Worm (Caenorhabditis elegans) whole organism, L1 larva: ENCODE measurements around the gene egl-20.

Experiments used
- C04F5.9 ChIP-seq: sonication (generic microtip); optimal IDR thresholded peaks from 2 replicates; lab custom pipeline; 2016; ENCODE audit warnings: missing genetic modification characterization, missing compliant biosample characterization
- C16A3.4 ChIP-seq: fragments of 150-350 bp; optimal IDR thresholded peaks from 2 replicates; lab custom pipeline; 2014; ENCODE audit warnings: missing biosample characterization, missing genetic modification characterization
- C34B4.2 ChIP-seq: sonication (generic microtip); optimal IDR thresholded peaks from 2 replicates; lab custom pipeline; 2017; ENCODE audit warnings: mild to moderate bottlenecking, missing genetic modification characterization, missing compliant biosample characterization
- F16B12.6 ChIP-seq: fragments of 150-350 bp; optimal IDR thresholded peaks from 2 replicates; lab custom pipeline; 2014; ENCODE audit warnings: missing biosample characterization, missing genetic modification characterization
- blmp-1 ChIP-seq: fragments of 150-350 bp; optimal IDR thresholded peaks from 2 replicates; lab custom pipeline; 2014; ENCODE audit warnings: missing biosample characterization, missing genetic modification characterization
- ceh-63 ChIP-seq: fragments of 200-800 bp; sonication (Bioruptor generic); optimal IDR thresholded peaks from 2 replicates; lab custom pipeline; 2018; ENCODE audit warnings: mild to moderate bottlenecking, missing genetic modification characterization, missing compliant biosample characterization
- ceh-88 ChIP-seq: fragments of 200-800 bp; sonication (Bioruptor generic); IDR thresholded peaks from 2 replicates; pipeline ENCODE4 v1.3.6; 2022; ENCODE audit warnings: missing genetic modification characterization, missing compliant biosample characterization
- dpl-1 ChIP-seq, 3 experiments: fragments of 150-350 bp in 2 of 3; sonication (generic microtip) in 1 of 3; optimal IDR thresholded peaks; 2 replicates each; lab custom pipeline; 2014 to 2017; ENCODE audit warnings: missing biosample characterization in 3 of 3, missing genetic modification characterization in 3 of 3, missing genetic modification reagents in 3 of 3
- dsc-1 ChIP-seq: sonication (generic microtip); optimal IDR thresholded peaks from 2 replicates; lab custom pipeline; 2016; ENCODE audit warnings: mild to moderate bottlenecking, missing genetic modification characterization, missing compliant biosample characterization
- efl-1 ChIP-seq, 4 experiments: fragments of 150-350 bp; optimal IDR thresholded peaks in 3 of 4; peaks in 1 of 4; 1 replicate in 1 of 4; 2 replicates in 3 of 4; lab custom pipeline; 2014; ENCODE audit warnings: missing biosample characterization in 2 of 4, missing genetic modification characterization in 2 of 4, missing genetic modification reagents in 2 of 4
- efl-3 ChIP-seq: fragments of 200-800 bp; sonication (Bioruptor generic); optimal IDR thresholded peaks from 2 replicates; lab custom pipeline; 2018; ENCODE audit warnings: mild to moderate bottlenecking, missing genetic modification characterization, missing compliant biosample characterization
- egl-13 ChIP-seq: sonication (generic microtip); optimal IDR thresholded peaks from 2 replicates; lab custom pipeline; 2016; ENCODE audit warnings: missing genotype, missing genetic modification reagents, missing genetic modification characterization, missing compliant biosample characterization
- egl-27 ChIP-seq, 2 experiments: fragments of 150-350 bp in 1 of 2; sonication (generic microtip); optimal IDR thresholded peaks; 3 replicates each; lab custom pipeline; 2017 to 2018; ENCODE audit warnings: missing biosample characterization in 2 of 2, missing genetic modification characterization in 2 of 2, missing genetic modification reagents in 2 of 2
- fkh-4 ChIP-seq: sonication (generic microtip); optimal IDR thresholded peaks from 2 replicates; lab custom pipeline; 2016; ENCODE audit warnings: missing compliant biosample characterization, missing genetic modification characterization, borderline replicate concordance
- fkh-8 ChIP-seq: sonication (generic microtip); optimal IDR thresholded peaks from 2 replicates; lab custom pipeline; 2016; ENCODE audit warnings: mild to moderate bottlenecking, missing genetic modification characterization, missing compliant biosample characterization
- hlh-4 ChIP-seq: sonication (generic microtip); optimal IDR thresholded peaks from 2 replicates; lab custom pipeline; 2016; ENCODE audit warnings: mild to moderate bottlenecking, missing genetic modification characterization, missing compliant biosample characterization
- irx-1 ChIP-seq: sonication (generic microtip); optimal IDR thresholded peaks from 2 replicates; lab custom pipeline; 2016; ENCODE audit warnings: missing genetic modification characterization, missing compliant biosample characterization
- jun-1 ChIP-seq: fragments of 150-350 bp; optimal IDR thresholded peaks from 2 replicates; lab custom pipeline; 2014; ENCODE audit warnings: missing biosample characterization, missing genetic modification reagents, missing genetic modification characterization
- lin-15B ChIP-seq: fragments of 150-350 bp; sonication (generic microtip); optimal IDR thresholded peaks from 3 replicates; lab custom pipeline; 2014; ENCODE audit warnings: missing biosample characterization, missing genetic modification characterization
- lin-35 ChIP-seq, 2 experiments: fragments of 150-350 bp; optimal IDR thresholded peaks; 2 replicates each; lab custom pipeline; 2014; ENCODE audit warnings: missing biosample characterization in 2 of 2, missing genetic modification characterization in 2 of 2, missing genetic modification reagents in 2 of 2
- lin-39 ChIP-seq: fragments of 150-350 bp; optimal IDR thresholded peaks from 2 replicates; lab custom pipeline; 2014; ENCODE audit warnings: missing biosample characterization, missing genetic modification reagents, missing genetic modification characterization
- lir-3 ChIP-seq: sonication (generic microtip); optimal IDR thresholded peaks from 2 replicates; lab custom pipeline; 2016; ENCODE audit warnings: mild to moderate bottlenecking, missing genetic modification characterization, moderate library complexity, missing compliant biosample characterization; ENCODE audit not compliant: poor library complexity
- lsy-2 ChIP-seq, 2 experiments: fragments of 150-350 bp; optimal IDR thresholded peaks; 2 replicates each; lab custom pipeline; 2014; ENCODE audit warnings: missing biosample characterization in 2 of 2, missing genetic modification characterization in 2 of 2
- nhr-12 ChIP-seq: sonication (generic microtip); optimal IDR thresholded peaks from 2 replicates; lab custom pipeline; 2017; ENCODE audit warnings: missing biosample characterization, missing genetic modification characterization
- nhr-20 ChIP-seq: sonication (generic microtip); optimal IDR thresholded peaks from 2 replicates; lab custom pipeline; 2016; ENCODE audit warnings: mild to moderate bottlenecking, missing genetic modification characterization, missing compliant biosample characterization
- nhr-237 ChIP-seq: fragments of 150-350 bp; optimal IDR thresholded peaks from 2 replicates; lab custom pipeline; 2014; ENCODE audit warnings: missing biosample characterization, missing genetic modification characterization
- nhr-71 ChIP-seq: sonication (generic microtip); optimal IDR thresholded peaks from 2 replicates; lab custom pipeline; 2016; ENCODE audit warnings: mild to moderate bottlenecking, missing genetic modification characterization, moderate library complexity, missing compliant biosample characterization
- nhr-77 ChIP-seq: fragments of 150-350 bp; optimal IDR thresholded peaks from 2 replicates; lab custom pipeline; 2014; ENCODE audit warnings: missing biosample characterization, missing genetic modification characterization
- nhr-84 ChIP-seq: sonication (generic microtip); optimal IDR thresholded peaks from 2 replicates; lab custom pipeline; 2017; ENCODE audit warnings: missing biosample characterization, missing genetic modification characterization
- nhr-85 ChIP-seq: sonication (generic microtip); peaks from one replicate; lab custom pipeline; 2016; ENCODE audit warnings: missing genetic modification characterization, inconsistent platforms, missing compliant biosample characterization
- pag-3 ChIP-seq: sonication (generic microtip); optimal IDR thresholded peaks from 2 replicates; lab custom pipeline; 2017; ENCODE audit warnings: missing genetic modification characterization, mild to moderate bottlenecking, missing compliant biosample characterization, antibody characterized with exemption, borderline replicate concordance; ENCODE audit not compliant: insufficient read depth
- rnt-1 ChIP-seq: sonication (generic microtip); optimal IDR thresholded peaks from 2 replicates; lab custom pipeline; 2016; ENCODE audit warnings: mild to moderate bottlenecking, missing genetic modification characterization, moderate library complexity, missing compliant biosample characterization
- skn-1 ChIP-seq: fragments of 150-350 bp; optimal IDR thresholded peaks from 2 replicates; lab custom pipeline; 2014; ENCODE audit warnings: missing biosample characterization, missing genetic modification characterization
- snu-23 ChIP-seq: sonication (generic microtip); optimal IDR thresholded peaks from 2 replicates; lab custom pipeline; 2016; ENCODE audit warnings: missing genetic modification characterization, missing compliant biosample characterization
- sox-4 ChIP-seq: sonication (generic microtip); optimal IDR thresholded peaks from 2 replicates; lab custom pipeline; 2016; ENCODE audit warnings: missing genetic modification characterization, missing compliant biosample characterization
- swsn-7 ChIP-seq: sonication (generic microtip); optimal IDR thresholded peaks from 2 replicates; lab custom pipeline; 2016; ENCODE audit warnings: missing genetic modification characterization, missing compliant biosample characterization
- tbx-2 ChIP-seq: sonication (generic microtip); optimal IDR thresholded peaks from 2 replicates; lab custom pipeline; 2016; ENCODE audit warnings: missing genetic modification characterization, missing compliant biosample characterization
- unc-130 ChIP-seq: fragments of 150-350 bp; optimal IDR thresholded peaks from 2 replicates; lab custom pipeline; 2017; ENCODE audit warnings: missing biosample characterization, missing genetic modification characterization, inconsistent platforms
- unc-98 ChIP-seq: fragments of 200-800 bp; sonication (Bioruptor generic); IDR thresholded peaks from 2 replicates; pipeline ENCODE4 v1.3.6; 2022; ENCODE audit warnings: missing genetic modification characterization, missing compliant biosample characterization
- vab-15 ChIP-seq: sonication (generic microtip); optimal IDR thresholded peaks from 2 replicates; lab custom pipeline; 2017; ENCODE audit warnings: missing genotype, mild to moderate bottlenecking, missing genetic modification characterization, missing compliant biosample characterization
- zip-4 ChIP-seq: fragments of 200-800 bp; sonication (Bioruptor generic); optimal IDR thresholded peaks from 2 replicates; lab custom pipeline; 2018; ENCODE audit warnings: mild to moderate bottlenecking, missing genetic modification characterization, moderate library complexity, missing compliant biosample characterization
- ztf-11 ChIP-seq, 2 experiments: sonication (generic microtip); optimal IDR thresholded peaks; 2 replicates each; lab custom pipeline; 2016 to 2017; ENCODE audit warnings: missing genetic modification characterization in 2 of 2, missing biosample characterization in 1 of 2, missing compliant biosample characterization in 1 of 2
- ztf-4 ChIP-seq: fragments of 150-350 bp; optimal IDR thresholded peaks from 2 replicates; lab custom pipeline; 2014; ENCODE audit warnings: missing biosample characterization, missing genetic modification characterization

The egl-20 gene

ce11 chrIV:9796494-9796893, 18.8 kb downstream of the egl-20 start, which contains the start of gene pis-1:
TSS of gene pis-1 (minus strand) at chrIV:9796594.
- TF ChIP-seq efl-1 (optimal IDR thresholded peaks at IDR 0.05; lab: Kevin White, UChicago) (no peak), efl-1 (GFP tag; optimal IDR thresholded peaks at IDR 0.05 in 1 of 2; lab: Kevin White, UChicago) (no peak), nhr-12 (tag; lab: Kevin White, UChicago) (no peak), C16A3.4 (tag; lab: Kevin White, UChicago) (no peak), nhr-85 (peak; percentile 20), egl-13 (tag; lab: Kevin White, UChicago) (no peak), fkh-4 (tag; lab: Kevin White, UChicago) (no peak), nhr-237 (tag; lab: Kevin White, UChicago) (no peak)

DNA sequence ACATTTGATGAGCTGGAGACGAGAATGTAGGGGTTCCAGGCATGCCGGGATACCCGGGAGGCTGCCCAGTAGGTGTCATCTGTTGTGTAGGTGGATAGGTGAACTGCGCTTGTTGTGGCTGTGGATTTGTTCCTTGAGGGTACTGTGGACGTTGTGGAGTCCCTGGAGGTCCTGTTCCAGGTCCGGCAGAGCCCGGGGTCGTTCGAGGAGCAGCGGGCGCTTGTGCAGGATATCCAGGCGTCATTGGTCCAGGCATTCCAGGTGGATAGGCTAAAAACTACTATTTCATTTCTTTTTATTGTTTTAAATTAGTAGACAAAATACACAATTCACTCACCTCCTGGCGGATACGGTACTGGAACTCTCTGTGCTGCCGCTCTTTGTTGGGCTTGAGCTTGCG, 20.1 kb downstream of the egl-20 start:
- TF ChIP-seq lin-15B (tag; lab: Kevin White, UChicago) (no peak), efl-1 (optimal IDR thresholded peaks at IDR 0.05; lab: Kevin White, UChicago) (no peak), efl-1 (GFP tag; optimal IDR thresholded peaks at IDR 0.05 in 1 of 2; lab: Kevin White, UChicago) (peak in 1 of 2 experiments; percentile 92), egl-27 (tag; optimal IDR thresholded peaks at IDR 0.05; lab: Kevin White, UChicago) (no peak)

DNA sequence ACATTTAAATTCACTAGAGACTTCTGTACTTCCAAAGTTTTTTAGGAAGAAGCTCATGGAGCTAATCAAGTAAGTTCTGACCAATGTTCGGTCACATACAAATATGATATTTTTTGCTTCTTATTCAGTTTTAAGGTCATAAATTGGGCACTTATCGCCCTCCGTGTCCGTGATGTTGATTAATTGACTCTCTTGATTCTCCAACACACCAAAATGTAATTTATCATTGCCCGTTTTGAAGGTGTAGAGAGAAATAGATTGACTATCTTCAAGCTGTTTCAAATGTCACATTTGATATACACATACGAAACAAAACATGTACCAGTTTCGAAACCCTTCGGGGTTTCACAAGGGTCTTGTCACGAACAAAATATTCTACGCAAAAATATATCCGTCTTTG, 24.6 kb downstream of the egl-20 start:
- TF ChIP-seq nhr-77 (tag; lab: Kevin White, UChicago) (no peak), jun-1 (no peak), fkh-8 (tag; lab: Kevin White, UChicago) (no peak), efl-3 (GFP tag; lab: Kevin White, UChicago) (peak; percentile 34), C04F5.9 (tag; lab: Kevin White, UChicago) (no peak), lin-15B (tag; lab: Kevin White, UChicago) (no peak), nhr-12 (tag; lab: Kevin White, UChicago) (no peak), nhr-237 (tag; lab: Kevin White, UChicago) (no peak), dpl-1 (GFP tag; optimal IDR thresholded peaks at IDR 0.05; lab: Kevin White, UChicago) (no peak), unc-130 (no peak), F16B12.6 (tag; lab: Kevin White, UChicago) (no peak), rnt-1 (tag; lab: Kevin White, UChicago) (no peak), egl-13 (tag; lab: Kevin White, UChicago) (no peak), lin-39 (tag; lab: Kevin White, UChicago) (peak; percentile 47), egl-27 (tag; optimal IDR thresholded peaks at IDR 0.05; lab: Kevin White, UChicago) (no peak), pag-3 (tag; lab: Kevin White, UChicago) (no peak), zip-4 (GFP tag; lab: Kevin White, UChicago) (no peak), nhr-71 (tag; lab: Kevin White, UChicago) (peak; percentile 39), ztf-11 (tag; optimal IDR thresholded peaks at IDR 0.05; lab: Kevin White, UChicago) (no peak), irx-1 (tag; lab: Kevin White, UChicago) (peak; percentile 42), tbx-2 (peak; percentile 15), ceh-88 (GFP tag; lab: Robert Waterston, UW) (no peak), lin-35 (GFP tag; optimal IDR thresholded peaks at IDR 0.05; lab: Kevin White, UChicago) (no peak), nhr-84 (tag; lab: Kevin White, UChicago) (no peak), C34B4.2 (no peak), ztf-4 (no peak), unc-98 (no peak), skn-1 (tag; lab: Kevin White, UChicago) (no peak), vab-15 (tag; lab: Kevin White, UChicago) (peak; percentile 66), sox-4 (tag; lab: Kevin White, UChicago) (no peak), lir-3 (tag; lab: Kevin White, UChicago) (no peak), hlh-4 (tag; lab: Kevin White, UChicago) (no peak), snu-23 (GFP tag; lab: Kevin White, UChicago) (peak; percentile 22), ceh-63 (GFP tag; lab: Kevin White, UChicago) (no peak), nhr-20 (tag; lab: Kevin White, UChicago) (peak; percentile 17), swsn-7 (tag; lab: Kevin White, UChicago) (no peak), lsy-2 (tag; optimal IDR thresholded peaks at IDR 0.05; lab: Kevin White, UChicago) (no peak), C16A3.4 (tag; lab: Kevin White, UChicago) (no peak), nhr-85 (peak; percentile 86), blmp-1 (tag; lab: Kevin White, UChicago) (peak; percentile 17), dsc-1 (tag; lab: Kevin White, UChicago) (no peak)
